Fruit fly (Drosophila melanogaster) whole organism, embryonic: ENCODE data around the gene CG31008.

Source experiments
- B-H1 ChIP-seq: fragments of 200-800 bp; sonication (Bioruptor generic); IDR thresholded peaks from 3 replicates; pipeline ENCODE4 v1.3.6; 2022; ENCODE audit warnings: missing biosample characterization, missing genetic modification characterization
- CG10274 ChIP-seq: fragments of 200-800 bp; sonication (Bioruptor generic); optimal IDR thresholded peaks from 3 replicates; lab custom pipeline; 2017; ENCODE audit warnings: missing biosample characterization, mild to moderate bottlenecking, missing genetic modification characterization
- CG11456 ChIP-seq: fragments of 200-800 bp; sonication (Bioruptor generic); IDR thresholded peaks from 3 replicates; pipeline ENCODE4 v1.3.6; 2022; ENCODE audit warnings: missing biosample characterization, missing genetic modification characterization
- CG12236 ChIP-seq: fragments of 200-800 bp; sonication (Bioruptor generic); optimal IDR thresholded peaks from 2 replicates; lab custom pipeline; 2016; ENCODE audit warnings: missing biosample characterization, missing genetic modification characterization
- CG12769 ChIP-seq: fragments of 200-800 bp; sonication (Bioruptor generic); optimal IDR thresholded peaks from 2 replicates; lab custom pipeline; 2019; ENCODE audit warnings: missing biosample characterization, mild to moderate bottlenecking, missing genetic modification characterization, moderate library complexity
- CG13123 ChIP-seq: fragments of 200-800 bp; sonication (Bioruptor generic); optimal IDR thresholded peaks from 2 replicates; lab custom pipeline; 2016; ENCODE audit warnings: missing biosample characterization, missing genetic modification characterization
- CG14050 ChIP-seq: fragments of 200-800 bp; sonication (Bioruptor generic); IDR thresholded peaks from 3 replicates; pipeline ENCODE4 v1.3.6; 2022; ENCODE audit warnings: missing biosample characterization, missing genetic modification characterization
- CG15269 ChIP-seq: fragments of 200-800 bp; sonication (Bioruptor generic); optimal IDR thresholded peaks from 2 replicates; lab custom pipeline; 2018; ENCODE audit warnings: missing biosample characterization, mild to moderate bottlenecking, missing genetic modification characterization, moderate library complexity
- CG2678 ChIP-seq: fragments of 200-800 bp; sonication (Bioruptor generic); optimal IDR thresholded peaks from 3 replicates; lab custom pipeline; 2019; ENCODE audit warnings: missing biosample characterization, mild to moderate bottlenecking, missing genetic modification characterization, moderate library complexity
- CG32532 ChIP-seq: fragments of 200-800 bp; sonication (Bioruptor generic); IDR thresholded peaks from 2 replicates; pipeline ENCODE4 v1.3.6; 2022; ENCODE audit warnings: missing biosample characterization, missing genetic modification characterization
- CG3281 ChIP-seq: fragments of 200-800 bp; sonication (Bioruptor generic); optimal IDR thresholded peaks from 3 replicates; lab custom pipeline; 2017; ENCODE audit warnings: missing biosample characterization, mild to moderate bottlenecking, missing genetic modification characterization
- CG33213 ChIP-seq: fragments of 200-800 bp; sonication (Bioruptor generic); optimal IDR thresholded peaks from 3 replicates; lab custom pipeline; 2016; ENCODE audit warnings: missing biosample characterization, missing genetic modification characterization
- CG34376 ChIP-seq: fragments of 200-800 bp; sonication (Bioruptor generic); optimal IDR thresholded peaks from 2 replicates; lab custom pipeline; 2018; ENCODE audit warnings: missing biosample characterization, mild to moderate bottlenecking, missing genetic modification characterization
- CG3847 ChIP-seq: fragments of 200-800 bp; sonication (Bioruptor generic); IDR thresholded peaks from 2 replicates; pipeline ENCODE4 v1.3.6; 2022; ENCODE audit warnings: missing biosample characterization, missing genetic modification characterization
- CG7357 ChIP-seq: fragments of 200-800 bp; sonication (Bioruptor generic); IDR thresholded peaks from 3 replicates; pipeline ENCODE4 v1.3.6; 2022; ENCODE audit warnings: missing biosample characterization, missing genetic modification characterization
- CG9817 ChIP-seq: fragments of 200-800 bp; sonication (Bioruptor generic); optimal IDR thresholded peaks from 2 replicates; lab custom pipeline; 2018; ENCODE audit warnings: missing biosample characterization, mild to moderate bottlenecking, missing genetic modification characterization, moderate library complexity
- Ets65A ChIP-seq: fragments of 200-800 bp; sonication (Bioruptor generic); peaks from one replicate; lab custom pipeline; 2016; ENCODE audit warnings: missing biosample characterization, missing genetic modification characterization
- HLHmδ ChIP-seq: fragments of 200-800 bp; sonication (Bioruptor generic); optimal IDR thresholded peaks from 2 replicates; lab custom pipeline; 2018; ENCODE audit warnings: missing biosample characterization, mild to moderate bottlenecking, missing genetic modification characterization, moderate library complexity
- Hr51 ChIP-seq, 2 experiments: fragments of 200-800 bp; sonication (Bioruptor generic); optimal IDR thresholded peaks; 2 replicates in 1 of 2; 3 replicates in 1 of 2; lab custom pipeline; 2016 to 2018; ENCODE audit warnings: missing biosample characterization in 2 of 2, missing genetic modification characterization in 2 of 2, mild to moderate bottlenecking in 1 of 2, moderate library complexity in 1 of 2
- Meics ChIP-seq: fragments of 200-800 bp; sonication (Bioruptor generic); optimal IDR thresholded peaks from 2 replicates; lab custom pipeline; 2017; ENCODE audit warnings: missing biosample characterization, mild to moderate bottlenecking, missing genetic modification characterization
- Nf-YA ChIP-seq: fragments of 200-800 bp; sonication (Bioruptor generic); IDR thresholded peaks from 2 replicates; pipeline ENCODE4 v1.3.6; 2022; ENCODE audit warnings: missing biosample characterization, missing genetic modification characterization
- Ptx1 ChIP-seq: fragments of 200-800 bp; sonication (Bioruptor generic); IDR thresholded peaks from 2 replicates; pipeline ENCODE4 v1.3.6; 2022; ENCODE audit warnings: missing biosample characterization, missing genetic modification characterization
- Six4 ChIP-seq: fragments of 200-800 bp; sonication (Bioruptor generic); optimal IDR thresholded peaks from 2 replicates; lab custom pipeline; 2016; ENCODE audit warnings: missing biosample characterization, missing genetic modification characterization
- Tbp ChIP-seq: fragments of >200 bp; optimal IDR thresholded peaks from 2 replicates; lab custom pipeline; 2018; ENCODE audit warnings: missing biosample characterization, missing genetic modification characterization
- Trl ChIP-seq, 3 experiments: fragments of >200 bp in 2 of 3; fragments of 200-800 bp in 1 of 3; sonication (Bioruptor generic) in 1 of 3; optimal IDR thresholded peaks; 2 replicates in 1 of 3; 3 replicates in 2 of 3; lab custom pipeline; 2016 to 2017; ENCODE audit warnings: missing biosample characterization in 1 of 3, missing genetic modification characterization in 1 of 3
- aop ChIP-seq: fragments of 200-800 bp; sonication (Bioruptor generic); IDR thresholded peaks from 2 replicates; pipeline ENCODE4 v1.3.6; 2022; ENCODE audit warnings: missing biosample characterization, missing genetic modification characterization
- bigmax ChIP-seq: fragments of 200-800 bp; sonication (Bioruptor generic); optimal IDR thresholded peaks from 2 replicates; lab custom pipeline; 2018; ENCODE audit warnings: missing biosample characterization, mild to moderate bottlenecking, missing genetic modification characterization
- cg ChIP-seq: fragments of 200-800 bp; sonication (Bioruptor generic); optimal IDR thresholded peaks from 3 replicates; lab custom pipeline; 2019; ENCODE audit warnings: missing biosample characterization, mild to moderate bottlenecking, missing genetic modification characterization, moderate library complexity
- chinmo ChIP-seq: fragments of 200-800 bp; sonication (Bioruptor generic); IDR thresholded peaks from 4 replicates; pipeline ENCODE4 v1.3.6; 2022; ENCODE audit warnings: missing biosample characterization, missing genetic modification characterization; ENCODE audit not compliant: partially characterized antibody
- cwo ChIP-seq: fragments of 200-800 bp; sonication (Bioruptor generic); optimal IDR thresholded peaks from 3 replicates; lab custom pipeline; 2017; ENCODE audit warnings: missing biosample characterization, missing genetic modification characterization, mild to moderate bottlenecking, moderate library complexity, missing genetic modification reagents
- fd3F ChIP-seq: fragments of 200-800 bp; sonication (Bioruptor generic); optimal IDR thresholded peaks from 2 replicates; lab custom pipeline; 2018; ENCODE audit warnings: missing biosample characterization, mild to moderate bottlenecking, missing genetic modification characterization, moderate library complexity
- gem ChIP-seq: fragments of 200-800 bp; sonication (Bioruptor generic); optimal IDR thresholded peaks from 2 replicates; lab custom pipeline; 2019; ENCODE audit warnings: missing biosample characterization, mild to moderate bottlenecking, missing genetic modification characterization, moderate library complexity
- insv ChIP-seq, 2 experiments: fragments of 200-800 bp; sonication (Bioruptor generic); optimal IDR thresholded peaks; 3 replicates each; lab custom pipeline; 2016 to 2018; ENCODE audit warnings: missing biosample characterization in 2 of 2, missing genetic modification characterization in 2 of 2
- jumu ChIP-seq: fragments of 200-800 bp; sonication (Bioruptor generic); optimal IDR thresholded peaks from 3 replicates; lab custom pipeline; 2016; ENCODE audit warnings: missing biosample characterization, missing genetic modification characterization
- lov ChIP-seq, 2 experiments: fragments of 200-800 bp in 1 of 2; fragments of >200 bp in 1 of 2; sonication (Bioruptor generic) in 1 of 2; IDR thresholded peaks in 1 of 2; optimal IDR thresholded peaks in 1 of 2; 2 replicates in 1 of 2; 3 replicates in 1 of 2; pipeline versions ENCODE4 v1.3.6 to Lab custom; 2017 to 2022; ENCODE audit warnings: missing biosample characterization in 1 of 2, missing genetic modification characterization in 1 of 2
- odd ChIP-seq: fragments of 200-800 bp; sonication (Bioruptor generic); optimal IDR thresholded peaks from 2 replicates; lab custom pipeline; 2017; ENCODE audit warnings: missing biosample characterization, mild to moderate bottlenecking, missing genetic modification characterization
- sd ChIP-seq: fragments of 200-800 bp; sonication (Bioruptor generic); optimal IDR thresholded peaks from 3 replicates; lab custom pipeline; 2018; ENCODE audit warnings: missing biosample characterization, mild to moderate bottlenecking, missing genetic modification characterization, moderate library complexity
- slbo ChIP-seq: fragments of 200-800 bp; sonication (Bioruptor generic); IDR thresholded peaks from 2 replicates; pipeline ENCODE4 v1.3.6; 2022; ENCODE audit warnings: missing biosample characterization, missing genetic modification characterization
- ssp ChIP-seq: fragments of 200-800 bp; sonication (Bioruptor generic); IDR thresholded peaks from 2 replicates; pipeline ENCODE4 v1.3.6; 2022; ENCODE audit warnings: missing biosample characterization, missing genetic modification characterization
- stc ChIP-seq: fragments of 200-800 bp; sonication (Bioruptor generic); IDR thresholded peaks from 2 replicates; pipeline ENCODE4 v1.3.6; 2022; ENCODE audit warnings: missing biosample characterization, missing genetic modification characterization
- sug ChIP-seq: fragments of 200-800 bp; optimal IDR thresholded peaks from 2 replicates; lab custom pipeline; 2019; ENCODE audit warnings: missing biosample characterization, mild to moderate bottlenecking, missing genetic modification characterization, moderate library complexity

The CG31008 gene

dm6 chr3R:31038473-31039424, 48.9 kb upstream of the CG31008 start, which contains the start of gene CanA1 (continued):
- peak; percentile 13; the same call in 1 of the 2 replicates for TF ChIP-seq aop
- peak; percentile 9 for TF ChIP-seq cwo (GFP tag; lab: Kevin White, UChicago)
- no peak for TF ChIP-seq CG12236
- TF ChIP-seq Trl (optimal IDR thresholded peaks at IDR 0.05; lab: Kevin White, UChicago) = peak in 1 of 2 experiments; percentile 4
- TF ChIP-seq Trl (GFP tag; optimal IDR thresholded peaks at IDR 0.05; lab: Kevin White, UChicago) = no peak
- TF ChIP-seq Hr51 (GFP tag; optimal IDR thresholded peaks at IDR 0.05; lab: Kevin White, UChicago) = no peak
- TF ChIP-seq sd (tag; lab: Kevin White, UChicago) = peak; percentile 22
- no peak for TF ChIP-seq B-H1
- TF ChIP-seq stc (GFP tag; lab: Robert Waterston, UW) = no peak
- no peak for TF ChIP-seq Nf-YA (GFP tag; lab: Robert Waterston, UW)
- TF ChIP-seq cg = peak; percentile 22
- no peak for TF ChIP-seq ssp (GFP tag; lab: Robert Waterston, UW)
- no peak for TF ChIP-seq insv (GFP tag; optimal IDR thresholded peaks at IDR 0.05; lab: Kevin White, UChicago)
- TF ChIP-seq jumu (GFP tag; lab: Kevin White, UChicago) = no peak
- TF ChIP-seq CG2678 (tag; lab: Kevin White, UChicago) = peak; percentile 40
- TF ChIP-seq CG12769 (tag; lab: Kevin White, UChicago) = peak; percentile 87
- TF ChIP-seq HLHmδ (GFP tag; lab: Kevin White, UChicago) = no peak
- TF ChIP-seq CG3847 = peak; percentile 39; the same call in 1 of the 2 replicates
- TF ChIP-seq CG11456 (GFP tag; lab: Robert Waterston, UW) = no peak
- peak; percentile 24 for TF ChIP-seq Meics (GFP tag; lab: Kevin White, UChicago)
- TF ChIP-seq odd (GFP tag; lab: Kevin White, UChicago) = no peak
- TF ChIP-seq Six4 (GFP tag; lab: Kevin White, UChicago) = no peak
- 0 out of 2 replicates have a peak, but pooled peaks have one; percentile 23 for TF ChIP-seq Ptx1 (GFP tag; lab: Robert Waterston, UW)
- no peak for TF ChIP-seq lov (optimal IDR thresholded peaks at IDR 0.05; lab: Kevin White, UChicago)
- no peak for TF ChIP-seq lov (GFP tag; IDR thresholded peaks at IDR 0.05; lab: Robert Waterston, UW)
- no peak for TF ChIP-seq CG10274
- peak; percentile 52 for TF ChIP-seq slbo (GFP tag; lab: Robert Waterston, UW)
- TF ChIP-seq CG14050 (GFP tag; lab: Robert Waterston, UW) = no peak
- peak; percentile 22 for TF ChIP-seq gem (tag; lab: Kevin White, UChicago)
- no peak for TF ChIP-seq CG33213
- peak; percentile 3 for TF ChIP-seq CG9817 (tag; lab: Kevin White, UChicago)
- peak; percentile 59; the same call in 1 of the 2 replicates for TF ChIP-seq CG32532
- peak; percentile 44 for TF ChIP-seq CG15269 (tag; lab: Kevin White, UChicago)
- TF ChIP-seq, all 482 proteins: peak for 37

dm6 chr3R:31035046-31035445, 45.2 kb upstream of the CG31008 start, which contains the start of gene CG33773:
TSS of gene CG33773 (plus strand) at chr3R:31035346.
- TF ChIP-seq CG13123 (GFP tag; lab: Kevin White, UChicago) (no peak), CG3281 (GFP tag; lab: Kevin White, UChicago) (no peak)

- no peak for TF ChIP-seq bigmax (GFP tag; lab: Kevin White, UChicago)
- TF ChIP-seq Tbp = no peak
- no peak for TF ChIP-seq fd3F (GFP tag; lab: Kevin White, UChicago)
- TF ChIP-seq CG7357 (GFP tag; lab: Robert Waterston, UW) = no peak
- 0 out of 4 replicates have a peak, but pooled peaks have one; percentile 23 for TF ChIP-seq chinmo (GFP tag; lab: Robert Waterston, UW)
- TF ChIP-seq CG34376 (GFP tag; lab: Kevin White, UChicago) = peak; percentile 27
- TF ChIP-seq Ets65A (GFP tag; lab: Kevin White, UChicago) = peak; percentile 66
- peak; percentile 66 for TF ChIP-seq Meics (GFP tag; lab: Kevin White, UChicago)
- TF ChIP-seq sug (tag; lab: Kevin White, UChicago) = peak; percentile 27
- TF ChIP-seq, all 482 proteins: peak for 5
These were observed 31.0 kb upstream of the CG31008 start for dm6 chr3R:31020762-31021161.
